Worm (Caenorhabditis elegans) whole organism, L4 larva: ENCODE measurements around the gene txbp-3.

Experiments
- ZK546.5 ChIP-seq, 2 experiments: sonication (generic microtip); optimal IDR thresholded peaks; 2 replicates each; lab custom pipeline; 2017; ENCODE audit warnings: missing biosample characterization in 2 of 2, missing genetic modification characterization in 2 of 2
- aly-2 ChIP-seq: sonication (generic microtip); optimal IDR thresholded peaks from 2 replicates; lab custom pipeline; 2018; ENCODE audit warnings: missing biosample characterization, missing genetic modification characterization
- dve-1 ChIP-seq: sonication (generic microtip); optimal IDR thresholded peaks from 2 replicates; lab custom pipeline; 2017; ENCODE audit warnings: antibody characterized with exemption, mild to moderate bottlenecking, missing genetic modification characterization, missing compliant biosample characterization; ENCODE audit not compliant: insufficient read depth
- egl-43 ChIP-seq: fragments of 200-800 bp; sonication (Bioruptor generic); IDR thresholded peaks from 2 replicates; pipeline ENCODE4 v1.3.6; 2022; ENCODE audit warnings: missing genetic modification reagents, missing genetic modification characterization, missing compliant biosample characterization
- hlh-11 ChIP-seq: fragments of 200-800 bp; sonication (Bioruptor generic); optimal IDR thresholded peaks from 2 replicates; lab custom pipeline; 2018; ENCODE audit warnings: mild to moderate bottlenecking, missing genetic modification characterization, missing compliant biosample characterization
- lin-38 ChIP-seq: fragments of 200-800 bp; sonication (Bioruptor generic); IDR thresholded peaks from 2 replicates; pipeline ENCODE4 v1.3.6; 2022; ENCODE audit warnings: missing genetic modification reagents, missing genetic modification characterization, missing compliant biosample characterization
- mep-1 ChIP-seq: fragments of 150-350 bp; sonication (generic microtip); optimal IDR thresholded peaks from 3 replicates; lab custom pipeline; 2014; ENCODE audit warnings: missing biosample characterization, missing genetic modification characterization
- nhr-11 ChIP-seq: fragments of 150-350 bp; optimal IDR thresholded peaks from 2 replicates; lab custom pipeline; 2014; ENCODE audit warnings: missing biosample characterization, missing genetic modification characterization
- nhr-77 ChIP-seq: fragments of 150-350 bp; optimal IDR thresholded peaks from 2 replicates; lab custom pipeline; 2014; ENCODE audit warnings: missing biosample characterization, missing genetic modification characterization
- spr-1 ChIP-seq: sonication (generic microtip); optimal IDR thresholded peaks from 2 replicates; lab custom pipeline; 2016; ENCODE audit warnings: mild to moderate bottlenecking, missing genetic modification characterization, missing compliant biosample characterization
- unc-39 ChIP-seq: sonication (generic microtip); optimal IDR thresholded peaks from 2 replicates; lab custom pipeline; 2017; ENCODE audit warnings: missing biosample characterization, missing genetic modification characterization

- no peak for TF ChIP-seq unc-39
- no peak for TF ChIP-seq aly-2 (tag; lab: Kevin White, UChicago)
- TF ChIP-seq ZK546.5 (tag; optimal IDR thresholded peaks at IDR 0.05; lab: Kevin White, UChicago): no peak
- TF ChIP-seq dve-1 (tag; lab: Kevin White, UChicago): peak; percentile 27
- TF ChIP-seq nhr-11 (tag; lab: Kevin White, UChicago): no peak
- TF ChIP-seq egl-43 (GFP tag; lab: Robert Waterston, UW): no peak
- peak; percentile 55; the same call in 1 of the 2 replicates for TF ChIP-seq lin-38
- TF ChIP-seq spr-1 (tag; lab: Kevin White, UChicago): peak; percentile 29
- peak; percentile 15 for TF ChIP-seq hlh-11
- TF ChIP-seq mep-1 (tag; lab: Kevin White, UChicago): peak; percentile 53
- TF ChIP-seq nhr-77 (tag; lab: Kevin White, UChicago): no peak
Observed at ce11 chrIII:5025136-5025629, 22.1 kb downstream of the txbp-3 start.
